Worm (Caenorhabditis elegans) whole organism, L4/young adult: ENCODE measurements around the gene F45H10.2.

Source experiments
- W03F9.2 ChIP-seq: fragments of 150-350 bp; optimal IDR thresholded peaks from 2 replicates; lab custom pipeline; 2014; ENCODE audit warnings: missing biosample characterization, missing genetic modification characterization
- dao-5 ChIP-seq: sonication (generic microtip); optimal IDR thresholded peaks from 2 replicates; lab custom pipeline; 2016; ENCODE audit warnings: missing genotype, missing genetic modification characterization, moderate library complexity, missing compliant biosample characterization
- him-1 ChIP-seq: sonication (generic microtip); optimal IDR thresholded peaks from 2 replicates; lab custom pipeline; 2016; ENCODE audit warnings: missing genotype, missing genetic modification reagents, missing genetic modification characterization, missing compliant biosample characterization

F45H10.2 gene

ce11 chrII:13500582-13500981 is 7.7 kb upstream of the F45H10.2 start:
- no peak for TF ChIP-seq dao-5 (tag; lab: Kevin White, UChicago)
- TF ChIP-seq him-1 (tag; lab: Kevin White, UChicago) = no peak
- no peak for TF ChIP-seq W03F9.2 (tag; lab: Kevin White, UChicago)

DNA sequence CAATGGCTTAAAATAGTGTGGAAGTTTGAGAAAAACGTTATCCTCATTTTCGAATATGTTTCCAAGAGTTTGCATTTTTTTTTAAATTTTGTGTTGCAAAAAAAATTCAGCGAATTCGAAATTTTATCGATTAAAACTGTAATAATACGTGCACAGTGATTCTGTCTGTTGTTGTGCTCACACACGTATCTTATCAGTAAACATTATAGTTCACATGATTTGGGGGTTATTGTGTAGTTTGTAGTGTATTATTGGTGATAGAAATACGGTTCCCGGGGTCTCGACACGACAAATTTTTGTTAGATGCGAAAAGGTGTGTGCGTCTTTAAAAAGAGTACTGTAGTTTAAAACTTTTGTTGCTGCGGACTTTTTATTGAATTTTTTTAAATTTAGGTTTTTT is 2.9 kb upstream of the F45H10.2 start, which contains the start of gene drr-1:
Gene drr-1, minus strand, starts transcription at position 183 of the 400 bp plus-strand sequence.
- TF ChIP-seq him-1 (tag; lab: Kevin White, UChicago) (no peak), W03F9.2 (tag; lab: Kevin White, UChicago) (no peak), dao-5 (tag; lab: Kevin White, UChicago) (no peak)

- TF ChIP-seq him-1 (tag; lab: Kevin White, UChicago) = no peak
- peak; percentile 65 for TF ChIP-seq W03F9.2 (tag; lab: Kevin White, UChicago)
- no peak for TF ChIP-seq dao-5 (tag; lab: Kevin White, UChicago)
Observed at ce11 chrII:13494762-13495161, 1.9 kb upstream of the F45H10.2 start.

- TF ChIP-seq dao-5 (tag; lab: Kevin White, UChicago) (no peak), W03F9.2 (tag; lab: Kevin White, UChicago) (no peak), him-1 (tag; lab: Kevin White, UChicago) (no peak)
Observed at ce11 chrII:13494175-13494650, 1.4 kb upstream of the F45H10.2 start, which contains the start of gene ndua-7. ndua-7 (minus strand) TSS chrII:13494600.

DNA sequence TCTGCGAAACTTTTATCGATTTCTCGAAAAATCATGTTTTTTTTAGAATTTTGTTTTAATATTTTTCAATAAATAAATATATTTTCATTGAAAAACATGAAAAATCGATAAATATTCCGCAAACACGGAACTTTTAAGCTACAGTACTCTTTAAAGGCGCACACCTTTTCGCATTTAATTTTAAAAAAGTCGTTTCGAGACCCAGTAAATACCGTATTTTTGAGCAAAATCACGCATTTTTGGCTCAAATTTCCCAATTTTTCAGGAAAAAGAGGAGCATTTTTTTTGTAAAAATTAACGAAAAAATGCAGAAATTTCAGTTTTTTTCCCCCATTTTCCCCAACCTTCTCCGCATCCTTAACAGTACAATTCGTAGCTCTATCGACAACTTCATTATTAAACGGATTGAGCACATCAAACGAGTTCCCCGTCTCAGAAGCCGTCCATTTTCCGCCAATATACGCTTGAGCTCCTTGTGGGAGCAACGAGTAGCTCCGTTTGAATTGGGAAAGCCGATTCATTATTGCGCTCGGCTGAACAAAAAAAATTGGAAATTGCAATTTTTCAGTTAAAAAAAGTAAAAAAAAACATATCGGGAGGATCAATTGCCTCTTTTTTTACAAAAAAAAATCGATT is 1.5 kb downstream of the F45H10.2 start, which contains the start of gene alh-7:
Gene alh-7, minus strand, starts transcription at position 533 of the 636 bp plus-strand sequence.
- TF ChIP-seq him-1 (tag; lab: Kevin White, UChicago) (no peak), W03F9.2 (tag; lab: Kevin White, UChicago) (no peak), dao-5 (tag; lab: Kevin White, UChicago) (no peak)

- TF ChIP-seq W03F9.2 (tag; lab: Kevin White, UChicago) (no peak), him-1 (tag; lab: Kevin White, UChicago) (no peak), dao-5 (tag; lab: Kevin White, UChicago) (no peak)
Observed at ce11 chrII:13489896-13490295, 3.0 kb downstream of the F45H10.2 start.

DNA sequence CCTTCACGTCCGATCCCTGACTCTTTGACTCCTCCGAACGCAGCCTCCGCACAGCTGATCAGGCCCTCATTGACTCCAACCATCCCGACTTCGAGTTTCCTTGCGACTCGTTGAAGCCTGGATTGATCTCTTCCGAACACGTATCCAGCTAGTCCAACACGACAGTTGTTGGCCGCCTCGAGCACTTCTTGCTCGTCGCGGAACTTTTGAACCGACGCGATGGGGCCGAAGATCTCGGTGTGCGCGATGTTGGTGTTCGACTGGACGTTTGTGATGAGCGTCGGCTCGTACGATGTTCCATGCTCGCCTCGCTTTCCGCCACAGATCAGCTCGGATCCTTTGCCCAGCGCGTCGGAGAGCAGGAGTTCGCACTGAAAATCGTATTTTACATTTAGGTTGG is 5.3 kb downstream of the F45H10.2 start:
- no peak for TF ChIP-seq him-1 (tag; lab: Kevin White, UChicago)
- TF ChIP-seq dao-5 (tag; lab: Kevin White, UChicago) = no peak
- TF ChIP-seq W03F9.2 (tag; lab: Kevin White, UChicago) = no peak

ce11 chrII:13485119-13485518 is 7.7 kb downstream of the F45H10.2 start:
- TF ChIP-seq W03F9.2 (tag; lab: Kevin White, UChicago) (no peak), him-1 (tag; lab: Kevin White, UChicago) (no peak), dao-5 (tag; lab: Kevin White, UChicago) (no peak)

ce11 chrII:13484108-13484507 is 8.7 kb downstream of the F45H10.2 start:
- TF ChIP-seq dao-5 (tag; lab: Kevin White, UChicago) (no peak), W03F9.2 (tag; lab: Kevin White, UChicago) (no peak)

DNA sequence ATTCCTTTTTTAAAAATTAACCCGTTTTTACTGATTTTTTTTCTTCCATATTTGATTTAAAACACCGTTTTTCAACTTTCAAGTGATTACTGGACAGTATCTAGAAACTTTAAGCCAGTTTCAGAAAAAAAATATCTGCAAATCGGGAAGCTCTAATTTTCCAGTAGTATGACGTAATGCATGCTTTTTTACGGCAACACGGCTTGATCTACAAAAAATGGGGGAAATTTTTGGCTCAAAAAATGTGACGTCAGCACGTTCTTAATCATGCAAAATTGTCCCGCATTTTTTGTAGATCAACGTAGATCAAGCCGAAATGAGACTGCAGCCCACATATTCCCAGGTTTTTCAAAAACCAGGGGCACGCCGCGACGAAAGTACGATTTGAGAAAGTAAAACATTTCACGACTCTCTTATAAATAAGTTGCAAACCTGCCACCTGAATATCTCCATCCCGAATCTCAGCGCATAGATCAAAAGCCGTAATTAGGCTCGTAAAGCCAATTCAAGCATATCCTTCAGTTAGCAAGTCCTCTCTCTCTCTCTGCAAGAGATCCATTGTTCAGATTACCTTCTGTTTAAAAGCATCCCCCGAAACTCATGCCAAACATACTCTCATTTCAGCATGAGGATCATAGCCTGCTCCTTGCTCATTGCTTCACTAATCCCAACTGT is 10.9 kb downstream of the F45H10.2 start, which contains the start of gene E01G4.6:
Gene E01G4.6, plus strand, starts transcription at position 625 of the 675 bp plus-strand sequence.
- TF ChIP-seq him-1 (tag; lab: Kevin White, UChicago) = no peak
- TF ChIP-seq dao-5 (tag; lab: Kevin White, UChicago) = no peak
- TF ChIP-seq W03F9.2 (tag; lab: Kevin White, UChicago) = no peak

ce11 chrII:13479424-13479823 is 13.4 kb downstream of the F45H10.2 start:
- no peak for TF ChIP-seq dao-5 (tag; lab: Kevin White, UChicago)
- no peak for TF ChIP-seq him-1 (tag; lab: Kevin White, UChicago)
- TF ChIP-seq W03F9.2 (tag; lab: Kevin White, UChicago) = no peak

ce11 chrII:13477230-13477629 is 15.6 kb downstream of the F45H10.2 start:
- peak; percentile 26 for TF ChIP-seq W03F9.2 (tag; lab: Kevin White, UChicago)
- TF ChIP-seq dao-5 (tag; lab: Kevin White, UChicago) = no peak
- TF ChIP-seq him-1 (tag; lab: Kevin White, UChicago) = no peak

DNA sequence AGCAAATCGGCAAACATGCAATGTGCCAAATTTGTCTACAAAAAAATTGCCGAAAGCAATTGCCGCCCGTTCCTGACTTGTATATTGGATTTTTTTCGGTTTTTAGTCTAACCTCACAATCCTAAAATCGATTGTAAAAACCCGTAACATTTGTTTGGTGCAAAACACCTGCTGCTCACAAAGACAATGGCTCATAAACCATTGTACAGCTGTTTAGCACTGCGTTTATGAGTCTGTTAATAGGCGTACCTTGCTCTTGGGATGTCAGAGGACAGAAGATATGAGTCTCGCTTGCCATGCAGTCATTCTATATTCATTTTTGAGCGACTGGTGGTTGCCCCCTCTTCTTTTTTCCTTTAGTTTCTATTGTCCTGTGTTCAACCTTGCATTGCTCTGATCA is 20.7 kb downstream of the F45H10.2 start, which contains the start of gene E01G4.5:
Gene E01G4.5, plus strand, starts transcription at position 301 of the 400 bp plus-strand sequence.
- no peak for TF ChIP-seq W03F9.2 (tag; lab: Kevin White, UChicago)
- no peak for TF ChIP-seq him-1 (tag; lab: Kevin White, UChicago)
